Worm (Caenorhabditis elegans) whole organism, young adult: ENCODE measurements around the gene T10H4.4.
"Not testable (repeated sequence)": the region's sequence is repeated elsewhere in the genome, so short reads cannot be mapped to it uniquely, and the experiment has no call there.

Experiments
- B0336.3 ChIP-seq: fragments of 200-800 bp; sonication (Bioruptor generic); IDR thresholded peaks from 2 replicates; pipeline ENCODE4 v1.3.6; 2022; ENCODE audit warnings: missing genetic modification characterization, missing compliant biosample characterization
- F10E7.11 ChIP-seq: sonication (generic microtip); optimal IDR thresholded peaks from 2 replicates; lab custom pipeline; 2017; ENCODE audit warnings: mild to moderate bottlenecking, missing genetic modification characterization, moderate library complexity, missing compliant biosample characterization
- F23B12.7 ChIP-seq: sonication (generic microtip); optimal IDR thresholded peaks from 2 replicates; lab custom pipeline; 2017; ENCODE audit warnings: missing genetic modification characterization, mild to moderate bottlenecking, missing compliant biosample characterization, antibody characterized with exemption, moderate library complexity; ENCODE audit not compliant: insufficient read depth
- F37B4.10 ChIP-seq: fragments of 200-800 bp; sonication (Bioruptor generic); IDR thresholded peaks from 2 replicates; pipeline ENCODE4 v1.3.6; 2022; ENCODE audit warnings: missing genetic modification characterization, missing compliant biosample characterization
- F49E8.2 ChIP-seq: sonication (generic microtip); optimal IDR thresholded peaks from 3 replicates; lab custom pipeline; 2017; ENCODE audit warnings: missing genetic modification characterization, mild to moderate bottlenecking, missing compliant biosample characterization, antibody characterized with exemption, moderate library complexity; ENCODE audit not compliant: insufficient read depth
- F55B11.4 ChIP-seq: sonication (generic microtip); optimal IDR thresholded peaks from 2 replicates; lab custom pipeline; 2016; ENCODE audit warnings: missing compliant biosample characterization, missing genetic modification characterization, borderline replicate concordance; ENCODE audit not compliant: insufficient read depth
- Y53G8AR.9 ChIP-seq: fragments of 200-800 bp; sonication (Bioruptor generic); conservative IDR thresholded peaks from 2 replicates; pipeline ENCODE4 v1.3.6; 2022; ENCODE audit warnings: missing genetic modification reagents, missing genetic modification characterization, missing compliant biosample characterization
- Y67H2A.10 ChIP-seq: fragments of 200-800 bp; sonication (Bioruptor generic); conservative IDR thresholded peaks from 2 replicates; pipeline ENCODE4 v1.3.6; 2022; ENCODE audit warnings: missing genetic modification reagents, missing genetic modification characterization, missing compliant biosample characterization
- aptf-3 ChIP-seq: fragments of 200-800 bp; sonication (Bioruptor generic); IDR thresholded peaks from 2 replicates; pipeline ENCODE4 v1.3.6; 2022; ENCODE audit warnings: missing genetic modification characterization, missing compliant biosample characterization
- atf-7 ChIP-seq: sonication (generic microtip); optimal IDR thresholded peaks from 2 replicates; lab custom pipeline; 2017; ENCODE audit warnings: mild to moderate bottlenecking, missing genetic modification characterization, missing compliant biosample characterization
- attf-5 ChIP-seq: fragments of 200-800 bp; sonication (Bioruptor generic); optimal IDR thresholded peaks from 2 replicates; lab custom pipeline; 2018; ENCODE audit warnings: mild to moderate bottlenecking, missing genetic modification characterization, missing compliant biosample characterization
- ccch-3 ChIP-seq: fragments of 200-800 bp; sonication (Bioruptor generic); optimal IDR thresholded peaks from 2 replicates; lab custom pipeline; 2018; ENCODE audit warnings: mild to moderate bottlenecking, missing genetic modification characterization, missing compliant biosample characterization
- cebp-2 ChIP-seq: fragments of 200-800 bp; sonication (Bioruptor generic); IDR thresholded peaks from 2 replicates; pipeline ENCODE4 v1.3.6; 2022; ENCODE audit warnings: missing genetic modification characterization, missing compliant biosample characterization
- ceh-100 ChIP-seq: fragments of 200-800 bp; sonication (Bioruptor generic); IDR thresholded peaks from 2 replicates; pipeline ENCODE4 v1.3.6; 2022; ENCODE audit warnings: missing genetic modification reagents, missing genetic modification characterization, missing compliant biosample characterization
- ceh-27 ChIP-seq: fragments of 200-800 bp; sonication (Bioruptor generic); optimal IDR thresholded peaks from 2 replicates; lab custom pipeline; 2018; ENCODE audit warnings: mild to moderate bottlenecking, missing genetic modification characterization, moderate library complexity, missing compliant biosample characterization
- ceh-40 ChIP-seq: fragments of 200-800 bp; sonication (Bioruptor generic); IDR thresholded peaks from 2 replicates; pipeline ENCODE4 v1.3.6; 2022; ENCODE audit warnings: missing genetic modification characterization, missing compliant biosample characterization
- die-1 ChIP-seq: sonication (generic microtip); optimal IDR thresholded peaks from 2 replicates; lab custom pipeline; 2016; ENCODE audit warnings: missing genotype, mild to moderate bottlenecking, missing genetic modification characterization, missing compliant biosample characterization
- egl-18 ChIP-seq: fragments of 200-800 bp; sonication (Bioruptor generic); IDR thresholded peaks from 2 replicates; pipeline ENCODE4 v1.3.6; 2022; ENCODE audit warnings: missing genetic modification reagents, missing genetic modification characterization, missing compliant biosample characterization
- hmg-1.2 ChIP-seq: fragments of 200-800 bp; sonication (Bioruptor generic); IDR thresholded peaks from 2 replicates; pipeline ENCODE4 v1.3.6; 2022; ENCODE audit warnings: missing genetic modification reagents, missing genetic modification characterization, missing compliant biosample characterization
- hsf-1 ChIP-seq: fragments of 200-800 bp; sonication (Bioruptor generic); IDR thresholded peaks from 2 replicates; pipeline ENCODE4 v1.3.6; 2022; ENCODE audit warnings: missing genetic modification reagents, missing genetic modification characterization, missing compliant biosample characterization
- lin-40 ChIP-seq: sonication (generic microtip); optimal IDR thresholded peaks from 2 replicates; lab custom pipeline; 2016; ENCODE audit warnings: missing genetic modification characterization, mild to moderate bottlenecking, missing compliant biosample characterization, missing genotype, missing genetic modification reagents
- lsy-27 ChIP-seq: sonication (generic microtip); optimal IDR thresholded peaks from 2 replicates; lab custom pipeline; 2017; ENCODE audit warnings: missing genetic modification characterization, mild to moderate bottlenecking, missing compliant biosample characterization, antibody characterized with exemption, missing genotype, borderline replicate concordance; ENCODE audit not compliant: insufficient read depth
- madf-3 ChIP-seq: fragments of 200-800 bp; sonication (Bioruptor generic); IDR thresholded peaks from 2 replicates; pipeline ENCODE4 v1.3.6; 2022; ENCODE audit warnings: missing genetic modification reagents, missing genetic modification characterization, missing compliant biosample characterization
- mcd-1 ChIP-seq: fragments of 200-800 bp; sonication (Bioruptor generic); IDR thresholded peaks from 2 replicates; pipeline ENCODE4 v1.3.6; 2022; ENCODE audit warnings: missing genetic modification reagents, missing genetic modification characterization, missing compliant biosample characterization
- mxl-1 ChIP-seq: sonication (generic microtip); optimal IDR thresholded peaks from 2 replicates; lab custom pipeline; 2016; ENCODE audit warnings: missing genetic modification characterization, missing compliant biosample characterization
- nfya-1 ChIP-seq: sonication (generic microtip); optimal IDR thresholded peaks from 2 replicates; lab custom pipeline; 2017; ENCODE audit warnings: antibody characterized with exemption, missing compliant biosample characterization, missing genetic modification characterization, borderline replicate concordance; ENCODE audit not compliant: insufficient read depth
- nhr-179 ChIP-seq: sonication (generic microtip); optimal IDR thresholded peaks from 2 replicates; lab custom pipeline; 2016; ENCODE audit warnings: mild to moderate bottlenecking, missing genetic modification characterization, missing compliant biosample characterization
- nhr-80 ChIP-seq: sonication (generic microtip); optimal IDR thresholded peaks from 2 replicates; lab custom pipeline; 2016; ENCODE audit warnings: missing genetic modification characterization, missing compliant biosample characterization
- pbrm-1 ChIP-seq: fragments of 200-800 bp; sonication (Bioruptor generic); IDR thresholded peaks from 2 replicates; pipeline ENCODE4 v1.3.6; 2022; ENCODE audit warnings: missing genetic modification reagents, missing genetic modification characterization, missing compliant biosample characterization
- sdz-38 ChIP-seq: sonication (generic microtip); optimal IDR thresholded peaks from 2 replicates; lab custom pipeline; 2016; ENCODE audit warnings: missing genotype, missing genetic modification characterization, missing compliant biosample characterization
- snpc-1.3 ChIP-seq: sonication (generic microtip); optimal IDR thresholded peaks from 2 replicates; lab custom pipeline; 2017; ENCODE audit warnings: missing genetic modification characterization, mild to moderate bottlenecking, missing compliant biosample characterization, antibody characterized with exemption, moderate library complexity, missing genotype, missing genetic modification reagents; ENCODE audit not compliant: insufficient read depth
- snpc-4 ChIP-seq, 5 experiments: fragments of 150-350 bp in 1 of 5; sonication (generic microtip) in 4 of 5; optimal IDR thresholded peaks; 2 replicates each; lab custom pipeline; 2014 to 2018; ENCODE audit warnings: missing genetic modification characterization in 5 of 5, missing biosample characterization in 3 of 5, antibody characterized with exemption in 2 of 5, mild to moderate bottlenecking in 2 of 5, missing compliant biosample characterization in 2 of 5, missing genotype in 2 of 5, moderate library complexity in 2 of 5, missing genetic modification reagents in 1 of 5
- sptf-2 ChIP-seq: fragments of 200-800 bp; sonication (Bioruptor generic); optimal IDR thresholded peaks from 2 replicates; lab custom pipeline; 2018; ENCODE audit warnings: mild to moderate bottlenecking, missing genetic modification characterization, missing compliant biosample characterization
- tlf-1 ChIP-seq: fragments of 200-800 bp; sonication (Bioruptor generic); optimal IDR thresholded peaks from 2 replicates; lab custom pipeline; 2018; ENCODE audit warnings: mild to moderate bottlenecking, missing genetic modification characterization, missing compliant biosample characterization
- unc-130 ChIP-seq: sonication (generic microtip); optimal IDR thresholded peaks from 2 replicates; lab custom pipeline; 2016; ENCODE audit warnings: missing genetic modification reagents, missing genetic modification characterization, missing compliant biosample characterization
- xnd-1 ChIP-seq: sonication (generic microtip); optimal IDR thresholded peaks from 2 replicates; lab custom pipeline; 2016; ENCODE audit warnings: missing genotype, missing genetic modification reagents, missing genetic modification characterization, missing compliant biosample characterization
- zfh-2 ChIP-seq: fragments of 200-800 bp; sonication (Bioruptor generic); conservative IDR thresholded peaks from 2 replicates; pipeline ENCODE4 v1.3.6; 2022; ENCODE audit warnings: missing genetic modification reagents, missing genetic modification characterization, missing compliant biosample characterization
- zim-3 ChIP-seq: sonication (generic microtip); optimal IDR thresholded peaks from 2 replicates; lab custom pipeline; 2017; ENCODE audit warnings: mild to moderate bottlenecking, missing genetic modification characterization, moderate library complexity, missing compliant biosample characterization
- ztf-22 ChIP-seq: fragments of 200-800 bp; sonication (Bioruptor generic); optimal IDR thresholded peaks from 2 replicates; lab custom pipeline; 2018; ENCODE audit warnings: mild to moderate bottlenecking, missing genetic modification characterization, moderate library complexity, missing compliant biosample characterization
- ztf-25 ChIP-seq: fragments of 200-800 bp; sonication (Bioruptor generic); IDR thresholded peaks from 2 replicates; pipeline ENCODE4 v1.3.6; 2022; ENCODE audit warnings: missing genetic modification reagents, missing genetic modification characterization, missing compliant biosample characterization
- ztf-6 ChIP-seq: fragments of 200-800 bp; sonication (Bioruptor generic); IDR thresholded peaks from 2 replicates; pipeline ENCODE4 v1.3.6; 2022; ENCODE audit warnings: missing genetic modification reagents, missing genetic modification characterization, missing compliant biosample characterization

T10H4.4 gene

DNA sequence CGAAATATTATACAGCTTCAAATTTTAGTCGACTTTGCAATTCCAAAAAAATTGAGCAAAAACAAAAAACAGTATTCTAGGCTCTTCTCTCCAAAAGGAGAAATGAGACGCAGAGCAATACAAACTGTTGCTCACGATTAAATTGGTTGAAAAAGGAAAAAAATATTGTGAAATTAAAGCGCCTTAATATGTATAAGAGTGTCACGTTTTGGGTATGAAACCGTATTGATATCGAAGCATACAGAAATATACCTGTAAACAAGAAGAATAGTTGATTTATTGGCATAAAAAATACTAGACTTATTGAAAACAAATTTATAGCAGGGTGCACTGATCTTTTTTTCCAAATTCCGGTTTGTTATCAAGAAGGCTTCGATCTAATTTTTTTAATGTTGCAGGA, 6.3 kb downstream of the T10H4.4 start, which contains the start of gene M01B2.13:
M01B2.13 (minus strand) TSS at position 101 of the 400 bp plus-strand sequence.
- TF ChIP-seq ceh-100 (no peak), egl-18 (GFP tag; lab: Robert Waterston, UW) (no peak), unc-130 (no peak)

ce11 chrV:15264131-15264530, 8.0 kb downstream of the T10H4.4 start, which contains the start of gene M01B2.12:
TSS of gene M01B2.12 (minus strand) at chrV:15264231.
- TF ChIP-seq atf-7 (tag; lab: Kevin White, UChicago) (no peak), zim-3 (tag; lab: Kevin White, UChicago) (no peak), tlf-1 (GFP tag; lab: Kevin White, UChicago) (no peak), F23B12.7 (tag; lab: Kevin White, UChicago) (no peak), aptf-3 (GFP tag; lab: Robert Waterston, UW) (no peak), ztf-25 (GFP tag; lab: Robert Waterston, UW) (no peak), attf-5 (GFP tag; lab: Kevin White, UChicago) (no peak), sdz-38 (no peak), die-1 (tag; lab: Kevin White, UChicago) (no peak), hmg-1.2 (GFP tag; lab: Robert Waterston, UW) (no peak), ceh-40 (no peak), nfya-1 (no peak), snpc-4 (GFP tag; optimal IDR thresholded peaks at IDR 0.05; lab: Kevin White, UChicago) (no peak), snpc-4 (tag; optimal IDR thresholded peaks at IDR 0.05; lab: Kevin White, UChicago) (no peak), cebp-2 (GFP tag; lab: Robert Waterston, UW) (no peak), Y67H2A.10 (no peak), lsy-27 (tag; lab: Kevin White, UChicago) (no peak), mcd-1 (GFP tag; lab: Robert Waterston, UW) (no peak)

DNA sequence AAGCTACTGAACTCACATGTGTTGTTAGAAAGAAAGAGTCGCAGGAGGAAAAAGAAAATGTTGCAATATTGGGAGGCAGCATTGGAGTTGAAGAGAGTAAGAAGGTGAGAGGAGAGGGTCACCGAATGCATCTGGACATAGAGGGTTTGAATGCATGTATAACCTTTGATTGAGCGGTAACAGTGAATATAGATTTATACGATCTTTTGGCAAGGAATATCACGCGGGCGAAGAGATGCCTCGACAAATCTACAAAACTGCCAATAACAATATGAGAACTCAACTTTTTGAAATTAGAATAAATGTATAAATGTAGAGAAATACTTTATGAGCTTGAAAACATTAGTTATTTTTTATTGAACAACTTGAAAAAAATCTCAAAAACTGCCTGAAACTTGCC, 9.8 kb downstream of the T10H4.4 start, which contains the start of gene M01B2.10:
M01B2.10 (minus strand) TSS at position 101 of the 400 bp plus-strand sequence.
- TF ChIP-seq ztf-6 (GFP tag; lab: Robert Waterston, UW); lin-40 (tag; lab: Kevin White, UChicago); F49E8.2: not testable (repeated sequence)

DNA sequence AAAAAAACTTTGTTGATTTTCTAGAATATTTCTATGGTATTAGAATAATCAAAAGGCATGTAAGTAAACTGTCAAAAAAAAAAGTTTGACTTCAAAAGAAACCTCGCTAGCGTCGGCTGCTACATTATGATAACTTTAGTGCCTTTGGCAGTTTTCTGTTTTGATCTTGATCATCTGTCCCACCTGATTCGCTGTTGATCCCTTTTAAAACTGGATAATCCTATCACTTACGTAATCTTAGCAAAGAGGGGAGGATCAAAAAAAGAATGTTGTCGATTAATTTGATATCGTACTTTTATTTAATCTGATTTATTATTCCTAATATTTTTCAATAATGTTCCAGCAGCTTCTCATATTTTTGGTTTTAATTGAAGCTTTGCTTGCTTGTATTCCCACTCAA, 12.3 kb downstream of the T10H4.4 start, which contains the start of gene M01B2.8:
M01B2.8 (plus strand) TSS at position 301 of the 400 bp plus-strand sequence.
- no peak for TF ChIP-seq hsf-1
- TF ChIP-seq zfh-2: no peak
- TF ChIP-seq B0336.3 (GFP tag; lab: Robert Waterston, UW): no peak
- no peak for TF ChIP-seq nhr-179
- no peak for TF ChIP-seq mcd-1 (GFP tag; lab: Robert Waterston, UW)
- no peak for TF ChIP-seq hmg-1.2 (GFP tag; lab: Robert Waterston, UW)
- TF ChIP-seq attf-5 (GFP tag; lab: Kevin White, UChicago): no peak
- no peak for TF ChIP-seq F55B11.4 (tag; lab: Kevin White, UChicago)
- no peak for TF ChIP-seq snpc-4 (GFP tag; optimal IDR thresholded peaks at IDR 0.05; lab: Kevin White, UChicago)
- no peak for TF ChIP-seq snpc-4 (tag; optimal IDR thresholded peaks at IDR 0.05; lab: Kevin White, UChicago)

ce11 chrV:15259049-15259448, 13.1 kb downstream of the T10H4.4 start, which contains the start of gene srsx-37:
TSS of gene srsx-37 (minus strand) at chrV:15259149.
- TF ChIP-seq F37B4.10: no peak
- no peak for TF ChIP-seq pbrm-1
- no peak for TF ChIP-seq zfh-2
- TF ChIP-seq F10E7.11 (tag; lab: Kevin White, UChicago): no peak
- TF ChIP-seq snpc-1.3 (tag; lab: Kevin White, UChicago): no peak
- no peak for TF ChIP-seq madf-3
- TF ChIP-seq die-1 (tag; lab: Kevin White, UChicago): no peak
- no peak for TF ChIP-seq xnd-1 (tag; lab: Kevin White, UChicago)
- no peak for TF ChIP-seq mxl-1
- TF ChIP-seq ccch-3: no peak
- no peak for TF ChIP-seq B0336.3 (GFP tag; lab: Robert Waterston, UW)
- TF ChIP-seq ceh-27 (GFP tag; lab: Kevin White, UChicago): no peak
- TF ChIP-seq Y53G8AR.9 (GFP tag; lab: Robert Waterston, UW): no peak
- TF ChIP-seq ztf-22 (GFP tag; lab: Kevin White, UChicago): no peak
- TF ChIP-seq sptf-2 (GFP tag; lab: Kevin White, UChicago): no peak
- TF ChIP-seq nhr-80 (tag; lab: Kevin White, UChicago): no peak
